Worm (Caenorhabditis elegans): ENCODE measurements around the gene T02E9.5.
A peak's percentile ranks its signal among the peaks of the same experiment; 100 is the strongest.

T02E9.5 gene

ce11 chrV:11312904-11313303 is 29.1 kb upstream of the T02E9.5 start:
- no peak for TF ChIP-seq ceh-91 (GFP tag; IDR thresholded peaks at IDR 0.05)
- no peak for TF ChIP-seq Y56A3A.18 (GFP tag; IDR thresholded peaks at IDR 0.05)
- TF ChIP-seq snpc-1.3 (tag; optimal IDR thresholded peaks at IDR 0.05; ENCODE audit: insufficient read depth): no peak
- no peak for TF ChIP-seq fkh-3 (tag; optimal IDR thresholded peaks at IDR 0.05)
- TF ChIP-seq F57C9.4 (tag; optimal IDR thresholded peaks at IDR 0.05): no peak
- TF ChIP-seq ztf-22 (GFP tag; optimal IDR thresholded peaks at IDR 0.05): no peak
- TF ChIP-seq sdz-38 (tag; optimal IDR thresholded peaks at IDR 0.05): no peak
- no peak for TF ChIP-seq unc-62 (GFP tag; optimal IDR thresholded peaks at IDR 0.05)
- no peak for TF ChIP-seq let-607 (tag; optimal IDR thresholded peaks at IDR 0.05)
- no peak for TF ChIP-seq nhr-27 (tag; optimal IDR thresholded peaks at IDR 0.05)
- TF ChIP-seq ekl-4 (GFP tag; IDR thresholded peaks at IDR 0.05): no peak
- TF ChIP-seq K12H6.12 (tag; optimal IDR thresholded peaks at IDR 0.05): no peak

ce11 chrV:11314025-11314880 is 27.8 kb upstream of the T02E9.5 start:
- TF ChIP-seq T07F8.4 (tag; optimal IDR thresholded peaks at IDR 0.05): peak; percentile 96
- TF ChIP-seq lsl-1 (GFP tag; optimal IDR thresholded peaks at IDR 0.05): peak; percentile 74
- TF ChIP-seq Y53F4B.3 (GFP tag; IDR thresholded peaks at IDR 0.05): peak; percentile 84
- TF ChIP-seq die-1 (tag; optimal IDR thresholded peaks at IDR 0.05): peak; percentile 98
- peak; percentile 90 for TF ChIP-seq hmg-1.2 (GFP tag; IDR thresholded peaks at IDR 0.05)
- peak; percentile 86 for TF ChIP-seq mcd-1 (GFP tag; IDR thresholded peaks at IDR 0.05)
- peak; percentile 99 for TF ChIP-seq nhr-27 (tag; optimal IDR thresholded peaks at IDR 0.05)
- peak; percentile 84 for TF ChIP-seq aptf-2 (GFP tag; conservative IDR thresholded peaks at IDR 0.05)
- TF ChIP-seq unc-62 (GFP tag; optimal IDR thresholded peaks at IDR 0.05): peak; percentile 25
- TF ChIP-seq ztf-28 (GFP tag; IDR thresholded peaks at IDR 0.05): peak; percentile 95
- peak; percentile 80 for TF ChIP-seq nhr-80 (tag; optimal IDR thresholded peaks at IDR 0.05)
- TF ChIP-seq snpc-3.4 (tag; optimal IDR thresholded peaks at IDR 0.05): peak; percentile 96
- TF ChIP-seq T26A5.8 (tag; optimal IDR thresholded peaks at IDR 0.05): peak; percentile 99
- TF ChIP-seq egl-18 (GFP tag; IDR thresholded peaks at IDR 0.05): peak; percentile 92
- TF ChIP-seq unc-130 (GFP tag; optimal IDR thresholded peaks at IDR 0.05): peak; percentile 93
- peak; percentile 89 for TF ChIP-seq mel-28 (tag; optimal IDR thresholded peaks at IDR 0.05; ENCODE audit: borderline replicate concordance)
- TF ChIP-seq egrh-3 (GFP tag; IDR thresholded peaks at IDR 0.05): peak; percentile 73
- TF ChIP-seq cebp-2 (GFP tag; IDR thresholded peaks at IDR 0.05): peak; percentile 99
- peak; percentile 95 for TF ChIP-seq somi-1 (GFP tag; optimal IDR thresholded peaks at IDR 0.05)
- peak; percentile 57 for TF ChIP-seq sdz-38 (tag; optimal IDR thresholded peaks at IDR 0.05)
- TF ChIP-seq let-607 (tag; optimal IDR thresholded peaks at IDR 0.05): peak; percentile 88 to 90
- TF ChIP-seq pbrm-1 (GFP tag; IDR thresholded peaks at IDR 0.05): peak; percentile 94
- TF ChIP-seq ccch-3 (GFP tag; optimal IDR thresholded peaks at IDR 0.05): peak; percentile 90
- TF ChIP-seq F49E8.2 (tag; optimal IDR thresholded peaks at IDR 0.05; ENCODE audit: insufficient read depth): peak; percentile 93
- peak; percentile 94 for TF ChIP-seq ZK185.1 (tag; optimal IDR thresholded peaks at IDR 0.05; ENCODE audit: poor library complexity, severe bottlenecking)
- TF ChIP-seq nhr-120 (GFP tag; IDR thresholded peaks at IDR 0.05): peak; percentile 99
- TF ChIP-seq K11D2.4 (GFP tag; IDR thresholded peaks at IDR 0.05): peak; percentile 89
- peak; percentile 99 for TF ChIP-seq ztf-25 (GFP tag; IDR thresholded peaks at IDR 0.05)
- peak; percentile 94 for TF ChIP-seq ztf-6 (GFP tag; IDR thresholded peaks at IDR 0.05)
- TF ChIP-seq dox-1 (GFP tag; IDR thresholded peaks at IDR 0.05): peak; percentile 98
- TF ChIP-seq zfh-2 (GFP tag; conservative IDR thresholded peaks at IDR 0.05): peak; percentile 96
- TF ChIP-seq nfya-2 (GFP tag; IDR thresholded peaks at IDR 0.05): peak; percentile 92; the same call in 1 of the 2 replicates
- peak; percentile 90 for TF ChIP-seq madf-10 (tag; optimal IDR thresholded peaks at IDR 0.05)
- peak; percentile 100 for TF ChIP-seq lin-26 (GFP tag; IDR thresholded peaks at IDR 0.05)
- peak; percentile 98 for TF ChIP-seq ztf-22 (GFP tag; optimal IDR thresholded peaks at IDR 0.05)
- TF ChIP-seq C17E4.6 (GFP tag; IDR thresholded peaks at IDR 0.05): peak; percentile 94
- TF ChIP-seq D2030.7 (GFP tag; IDR thresholded peaks at IDR 0.05): peak; percentile 92

Data from whole organism, young adult.